Worm (Caenorhabditis elegans): ENCODE measurements around the gene znf-706.

DNA sequence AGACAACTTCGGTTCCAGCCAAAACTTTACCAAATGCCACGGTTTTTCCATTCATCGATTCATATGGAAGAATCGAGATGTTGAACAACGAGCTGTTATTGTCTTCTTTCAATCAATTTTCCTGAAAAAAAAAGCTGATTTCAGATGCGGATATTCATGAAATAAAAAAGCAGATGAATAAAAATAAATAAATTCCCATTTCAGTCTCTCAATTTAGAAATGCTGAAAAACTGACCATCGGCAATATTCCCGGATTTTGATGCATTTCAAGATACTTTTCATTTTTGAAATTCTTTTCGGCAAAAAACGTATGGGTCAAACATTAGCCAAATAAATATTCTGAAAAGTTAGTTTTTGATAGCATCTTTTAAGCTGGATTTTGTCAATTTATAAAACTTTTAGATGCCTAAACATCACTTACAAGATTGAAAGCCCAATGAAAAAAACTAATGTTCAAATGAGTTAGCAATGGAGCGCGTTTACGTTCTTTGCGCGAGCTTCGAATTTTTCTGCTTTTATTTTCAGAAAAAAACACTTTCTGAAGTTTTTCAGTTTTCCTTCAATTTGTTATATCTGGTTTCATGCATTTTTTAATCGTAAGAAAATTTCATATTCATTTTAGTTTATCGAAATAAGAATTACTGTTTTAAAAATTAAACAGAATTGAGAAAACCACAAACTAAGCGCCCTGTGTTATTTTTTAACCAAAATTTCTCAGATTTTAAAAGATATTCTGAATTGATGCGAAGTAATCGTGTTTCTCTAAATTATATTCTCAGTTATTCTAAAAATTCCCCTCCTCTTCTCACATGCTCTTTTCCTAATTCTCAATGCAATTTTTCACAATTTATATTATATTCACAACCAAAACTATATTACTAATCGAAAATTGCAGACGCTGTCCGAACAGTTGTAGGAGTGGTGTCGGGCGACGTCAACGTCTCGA lies 8.3 kb upstream of the znf-706 start, which contains the start of the genes C01F6.14 and fem-3:
- TF ChIP-seq pat-9 (tag; optimal IDR thresholded peaks at IDR 0.05): no peak
- TF ChIP-seq ceh-2 (tag; optimal IDR thresholded peaks at IDR 0.05): no peak
- no peak for TF ChIP-seq T23F11.4 (GFP tag; optimal IDR thresholded peaks at IDR 0.05)
- no peak for TF ChIP-seq C38D4.7 (GFP tag; optimal IDR thresholded peaks at IDR 0.05)
- no peak for TF ChIP-seq unc-55 (GFP tag; optimal IDR thresholded peaks at IDR 0.05)
